Worm (Caenorhabditis elegans) whole organism, late embryonic: ENCODE measurements around the gene snb-7.
A peak's percentile ranks its signal among the peaks of the same experiment; 100 is the strongest.

Experiments used
- C08G9.2 ChIP-seq: sonication (generic microtip); optimal IDR thresholded peaks from 2 replicates; lab custom pipeline; 2016; ENCODE audit warnings: mild to moderate bottlenecking, missing genetic modification characterization, moderate library complexity, missing compliant biosample characterization
- C38D4.7 ChIP-seq: fragments of 200-800 bp; sonication (Bioruptor generic); optimal IDR thresholded peaks from 2 replicates; lab custom pipeline; 2018; ENCODE audit warnings: mild to moderate bottlenecking, missing genetic modification characterization, moderate library complexity, missing compliant biosample characterization
- F13H6.1 ChIP-seq: sonication (generic microtip); optimal IDR thresholded peaks from 2 replicates; lab custom pipeline; 2016; ENCODE audit warnings: missing genetic modification characterization, missing compliant biosample characterization
- ahr-1 ChIP-seq: sonication (generic microtip); optimal IDR thresholded peaks from 2 replicates; lab custom pipeline; 2016; ENCODE audit warnings: missing genetic modification characterization, missing compliant biosample characterization
- ama-1 ChIP-seq: fragments of 150-350 bp; optimal IDR thresholded peaks from 2 replicates; lab custom pipeline; 2014
- ceh-14 ChIP-seq: sonication (generic microtip); optimal IDR thresholded peaks from 2 replicates; lab custom pipeline; 2016; ENCODE audit warnings: missing genotype, missing genetic modification characterization, missing compliant biosample characterization
- ceh-18 ChIP-seq: sonication (generic microtip); optimal IDR thresholded peaks from 2 replicates; lab custom pipeline; 2016; ENCODE audit warnings: missing genetic modification characterization, missing compliant biosample characterization
- ceh-19 ChIP-seq: fragments of 200-800 bp; sonication (Bioruptor generic); optimal IDR thresholded peaks from 2 replicates; lab custom pipeline; 2018; ENCODE audit warnings: mild to moderate bottlenecking, missing genetic modification characterization, missing compliant biosample characterization
- ceh-22 ChIP-seq: sonication (generic microtip); optimal IDR thresholded peaks from 2 replicates; lab custom pipeline; 2017; ENCODE audit warnings: missing biosample characterization, missing genetic modification characterization
- ceh-30 ChIP-seq: fragments of 150-350 bp; optimal IDR thresholded peaks from 2 replicates; lab custom pipeline; 2014; ENCODE audit warnings: missing biosample characterization, missing genetic modification characterization
- ceh-31 ChIP-seq: sonication (generic microtip); optimal IDR thresholded peaks from 2 replicates; lab custom pipeline; 2016; ENCODE audit warnings: missing genetic modification characterization, missing compliant biosample characterization
- ceh-34 ChIP-seq: sonication (generic microtip); optimal IDR thresholded peaks from 2 replicates; lab custom pipeline; 2016; ENCODE audit warnings: mild to moderate bottlenecking, missing genetic modification characterization, missing compliant biosample characterization
- ceh-48 ChIP-seq: sonication (generic microtip); optimal IDR thresholded peaks from 2 replicates; lab custom pipeline; 2016; ENCODE audit warnings: missing genetic modification characterization, inconsistent platforms, missing compliant biosample characterization
- ceh-9 ChIP-seq: sonication (generic microtip); optimal IDR thresholded peaks from 2 replicates; lab custom pipeline; 2016; ENCODE audit warnings: mild to moderate bottlenecking, missing genetic modification characterization, inconsistent platforms, missing compliant biosample characterization
- dmd-4 ChIP-seq: sonication (generic microtip); optimal IDR thresholded peaks from 2 replicates; lab custom pipeline; 2016; ENCODE audit warnings: borderline replicate concordance, missing genetic modification characterization, missing compliant biosample characterization
- elt-2 ChIP-seq: sonication (generic microtip); optimal IDR thresholded peaks from 2 replicates; lab custom pipeline; 2016; ENCODE audit warnings: missing genetic modification reagents, missing genetic modification characterization, missing compliant biosample characterization
- elt-4 ChIP-seq: sonication (generic microtip); optimal IDR thresholded peaks from 2 replicates; lab custom pipeline; 2016; ENCODE audit warnings: missing genetic modification characterization, missing compliant biosample characterization
- ets-4 ChIP-seq: sonication (generic microtip); optimal IDR thresholded peaks from 2 replicates; lab custom pipeline; 2016; ENCODE audit warnings: missing genetic modification characterization, missing compliant biosample characterization
- eyg-1 ChIP-seq: sonication (generic microtip); optimal IDR thresholded peaks from 2 replicates; lab custom pipeline; 2016; ENCODE audit warnings: missing genotype, missing genetic modification characterization, missing compliant biosample characterization
- fax-1 ChIP-seq: sonication (generic microtip); optimal IDR thresholded peaks from 2 replicates; lab custom pipeline; 2016; ENCODE audit warnings: missing genotype, missing genetic modification characterization, missing compliant biosample characterization
- hlh-15 ChIP-seq: sonication (generic microtip); optimal IDR thresholded peaks from 2 replicates; lab custom pipeline; 2016; ENCODE audit warnings: missing genetic modification characterization, missing compliant biosample characterization
- lin-11 ChIP-seq: fragments of 200-800 bp; sonication (Bioruptor generic); optimal IDR thresholded peaks from 2 replicates; lab custom pipeline; 2018; ENCODE audit warnings: mild to moderate bottlenecking, missing genetic modification characterization, missing compliant biosample characterization
- madf-2 ChIP-seq: sonication (generic microtip); optimal IDR thresholded peaks from 2 replicates; lab custom pipeline; 2017; ENCODE audit warnings: missing genetic modification characterization, missing compliant biosample characterization
- mec-3 ChIP-seq: sonication (generic microtip); optimal IDR thresholded peaks from 2 replicates; lab custom pipeline; 2016; ENCODE audit warnings: borderline replicate concordance, missing genetic modification characterization, missing compliant biosample characterization
- nfya-1 ChIP-seq: sonication (generic microtip); optimal IDR thresholded peaks from 2 replicates; lab custom pipeline; 2017; ENCODE audit warnings: missing genetic modification characterization, mild to moderate bottlenecking, missing compliant biosample characterization, antibody characterized with exemption, moderate library complexity
- nhr-232 ChIP-seq: sonication (generic microtip); optimal IDR thresholded peaks from 2 replicates; lab custom pipeline; 2016; ENCODE audit warnings: missing genetic modification characterization, missing compliant biosample characterization
- odd-2 ChIP-seq: sonication (generic microtip); optimal IDR thresholded peaks from 2 replicates; lab custom pipeline; 2017; ENCODE audit warnings: antibody characterized with exemption, mild to moderate bottlenecking, missing genetic modification characterization, missing compliant biosample characterization
- pag-3 ChIP-seq: sonication (generic microtip); optimal IDR thresholded peaks from 2 replicates; lab custom pipeline; 2016; ENCODE audit warnings: missing compliant biosample characterization, missing genetic modification characterization, borderline replicate concordance
- pax-1 ChIP-seq: fragments of 150-350 bp; optimal IDR thresholded peaks from 2 replicates; lab custom pipeline; 2014; ENCODE audit warnings: missing biosample characterization, missing genetic modification characterization
- pha-2 ChIP-seq: sonication (generic microtip); optimal IDR thresholded peaks from 2 replicates; lab custom pipeline; 2017; ENCODE audit warnings: mild to moderate bottlenecking, missing genetic modification characterization, missing compliant biosample characterization
- rnt-1 ChIP-seq: sonication (generic microtip); optimal IDR thresholded peaks from 2 replicates; lab custom pipeline; 2016; ENCODE audit warnings: missing genetic modification characterization, missing compliant biosample characterization
- syd-9 ChIP-seq: sonication (generic microtip); optimal IDR thresholded peaks from 2 replicates; lab custom pipeline; 2016; ENCODE audit warnings: mild to moderate bottlenecking, missing genetic modification characterization, moderate library complexity, missing compliant biosample characterization
- tbx-2 ChIP-seq: sonication (generic microtip); optimal IDR thresholded peaks from 2 replicates; lab custom pipeline; 2016; ENCODE audit warnings: missing genetic modification characterization, missing compliant biosample characterization
- tbx-7 ChIP-seq: sonication (generic microtip); optimal IDR thresholded peaks from 2 replicates; lab custom pipeline; 2016; ENCODE audit warnings: missing genotype, missing genetic modification characterization, missing compliant biosample characterization
- unc-86 ChIP-seq: sonication (generic microtip); optimal IDR thresholded peaks from 2 replicates; lab custom pipeline; 2016; ENCODE audit warnings: missing genetic modification characterization, missing compliant biosample characterization
- zip-5 ChIP-seq: sonication (generic microtip); optimal IDR thresholded peaks from 2 replicates; lab custom pipeline; 2016; ENCODE audit warnings: missing genetic modification characterization, missing compliant biosample characterization
- ztf-16 ChIP-seq: sonication (generic microtip); optimal IDR thresholded peaks from 2 replicates; lab custom pipeline; 2017; ENCODE audit warnings: missing genetic modification characterization, missing compliant biosample characterization

snb-7 gene

DNA sequence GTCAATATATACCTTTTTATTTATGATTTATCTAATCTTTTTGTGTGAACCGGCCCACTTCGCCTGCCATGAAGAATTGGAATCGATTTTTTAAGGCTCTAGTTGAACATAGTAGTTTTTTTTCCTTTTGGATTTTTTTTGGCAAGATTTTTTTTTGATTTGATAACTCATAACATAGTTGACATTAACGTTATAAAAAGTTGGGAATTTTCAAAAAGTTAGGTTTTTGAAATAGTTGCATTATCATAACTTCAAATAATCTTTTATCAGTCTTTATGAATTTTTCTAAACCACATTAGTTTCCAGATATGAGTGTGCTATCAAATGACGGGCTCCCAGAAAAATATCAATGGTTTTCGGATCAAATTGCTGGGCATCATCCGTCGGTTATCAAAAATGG lies 12.8 kb upstream of the snb-7 start, which contains the start of gene ipmk-1:
Gene ipmk-1, plus strand, starts transcription at position 301 of the 400 bp plus-strand sequence.
- TF ChIP-seq ceh-22 (tag; lab: Kevin White, UChicago) = no peak
- TF ChIP-seq ahr-1 (tag; lab: Kevin White, UChicago) = no peak
- TF ChIP-seq hlh-15 (tag; lab: Kevin White, UChicago) = no peak
- no peak for TF ChIP-seq syd-9 (tag; lab: Kevin White, UChicago)
- TF ChIP-seq ets-4 (tag; lab: Kevin White, UChicago) = no peak
- no peak for TF ChIP-seq ceh-48 (tag; lab: Kevin White, UChicago)
- no peak for TF ChIP-seq eyg-1 (tag; lab: Kevin White, UChicago)
- no peak for TF ChIP-seq ceh-34 (tag; lab: Kevin White, UChicago)
- no peak for TF ChIP-seq tbx-7 (tag; lab: Kevin White, UChicago)
- TF ChIP-seq pha-2 (tag; lab: Kevin White, UChicago) = no peak
- TF ChIP-seq elt-4 (tag; lab: Kevin White, UChicago) = no peak
- no peak for TF ChIP-seq ama-1
- no peak for TF ChIP-seq ztf-16 (tag; lab: Kevin White, UChicago)
- TF ChIP-seq nhr-232 (tag; lab: Kevin White, UChicago) = no peak
- TF ChIP-seq rnt-1 (tag; lab: Kevin White, UChicago) = no peak
- TF ChIP-seq tbx-2 (tag; lab: Kevin White, UChicago) = no peak

DNA sequence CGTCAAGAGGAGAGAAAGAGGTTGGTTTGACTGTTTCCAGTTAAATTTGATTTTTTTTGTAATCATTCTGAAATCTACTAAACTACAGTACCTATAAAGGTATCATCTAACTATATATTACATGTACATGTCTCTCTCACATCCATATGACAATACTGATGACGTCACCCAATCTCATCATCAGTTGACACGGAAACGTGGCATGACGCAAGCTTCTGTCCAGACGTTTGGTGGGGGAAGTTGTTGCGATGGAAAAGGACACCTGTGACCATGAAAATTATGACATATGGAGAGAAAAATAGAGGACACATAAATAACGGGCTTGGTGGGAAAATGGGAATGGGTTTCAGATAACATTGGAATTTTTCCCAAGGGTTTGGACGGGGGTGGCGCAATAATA lies 11.7 kb upstream of the snb-7 start:
- TF ChIP-seq tbx-2 (tag; lab: Kevin White, UChicago) (peak; percentile 7), ceh-19 (GFP tag; lab: Kevin White, UChicago) (no peak)

DNA sequence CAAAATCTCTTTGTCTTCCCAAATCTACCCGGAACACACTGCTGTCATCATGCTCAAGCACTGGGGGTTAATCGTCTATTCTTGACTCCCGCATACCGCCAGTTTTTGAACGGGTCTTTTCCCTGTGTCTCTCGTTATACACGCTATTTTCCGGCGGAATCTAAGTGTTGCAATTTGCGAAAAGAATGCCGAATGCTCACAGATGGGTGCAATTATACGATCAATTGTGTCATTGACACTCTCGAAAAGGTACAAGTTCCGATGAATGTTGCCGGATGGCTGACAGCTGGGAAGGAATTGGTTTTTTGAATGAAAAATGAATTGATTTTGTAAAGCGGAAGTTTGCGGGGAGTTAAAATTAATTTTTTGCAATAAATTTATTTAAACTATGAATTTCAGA lies 8.7 kb upstream of the snb-7 start:
- no peak for TF ChIP-seq madf-2 (tag; lab: Kevin White, UChicago)
- TF ChIP-seq ceh-31 (tag; lab: Kevin White, UChicago) = peak; percentile 36
- TF ChIP-seq, all 69 proteins: peak for 1

DNA sequence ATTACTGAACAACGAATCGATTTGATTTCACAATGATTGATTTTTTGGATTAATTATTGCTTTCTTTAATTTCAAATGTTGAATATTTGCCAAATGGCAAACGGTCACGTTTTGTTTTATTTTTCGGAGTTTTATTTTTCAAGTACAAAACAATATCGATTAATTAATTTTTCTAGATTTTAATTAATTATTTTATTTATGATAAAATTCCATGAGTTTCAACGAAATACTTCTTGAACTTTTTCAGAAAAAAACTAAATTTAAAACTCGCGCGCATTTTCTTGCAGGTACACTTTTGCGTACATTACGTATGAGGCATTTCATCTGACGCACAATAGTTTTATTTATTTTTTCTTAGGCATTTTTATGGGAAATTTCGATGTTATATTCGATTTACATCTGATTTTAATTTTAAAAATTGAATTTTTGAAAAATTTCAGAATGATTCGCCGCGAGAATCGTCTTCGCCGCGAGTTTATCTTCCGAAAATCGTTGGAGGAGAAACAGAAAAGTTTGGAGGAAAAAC lies 1.7 kb upstream of the snb-7 start, which contains the start of the genes ZK795.2 and ZK795.3:
Gene ZK795.2, minus strand, starts transcription at position 51 of the 526 bp plus-strand sequence.
Gene ZK795.3, plus strand, starts transcription at position 441 of the 526 bp plus-strand sequence.
- TF ChIP-seq ceh-22 (tag; lab: Kevin White, UChicago) (no peak), nfya-1 (tag; lab: Kevin White, UChicago) (peak; percentile 29), C38D4.7 (GFP tag; lab: Kevin White, UChicago) (no peak), odd-2 (no peak), madf-2 (tag; lab: Kevin White, UChicago) (no peak), ceh-18 (tag; lab: Kevin White, UChicago) (no peak), lin-11 (tag; lab: Kevin White, UChicago) (no peak), pax-1 (tag; lab: Kevin White, UChicago) (peak; percentile 26), hlh-15 (tag; lab: Kevin White, UChicago) (peak; percentile 12), ceh-14 (tag; lab: Kevin White, UChicago) (peak; percentile 5), ceh-31 (tag; lab: Kevin White, UChicago) (no peak), dmd-4 (tag; lab: Kevin White, UChicago) (no peak), eyg-1 (tag; lab: Kevin White, UChicago) (no peak), unc-86 (tag; lab: Kevin White, UChicago) (peak; percentile 9), fax-1 (tag; lab: Kevin White, UChicago) (no peak), ceh-9 (no peak), tbx-7 (tag; lab: Kevin White, UChicago) (no peak), elt-2 (tag; lab: Kevin White, UChicago) (no peak), ama-1 (no peak), ceh-30 (tag; lab: Kevin White, UChicago) (no peak), F13H6.1 (tag; lab: Kevin White, UChicago) (no peak), mec-3 (no peak), zip-5 (peak; percentile 44), elt-4 (tag; lab: Kevin White, UChicago) (no peak), pag-3 (tag; lab: Kevin White, UChicago) (no peak), C08G9.2 (no peak)
- TF ChIP-seq, all 69 proteins: peak for 6
